Fruit fly (Drosophila melanogaster): Measurements from ENCODE around the gene CG32603.
A peak's percentile ranks its signal among the peaks of the same experiment; 100 is the strongest.

The CG32603 gene

dm6 chrX:14213509-14214154 is 29.3 kb downstream of the CG32603 start (continued):
- TF ChIP-seq MTF-1 (GFP tag; optimal IDR thresholded peaks at IDR 0.05; ENCODE audit: borderline replicate concordance) (no peak), CoRest (tag; optimal IDR thresholded peaks at IDR 0.05) (peak; percentile 50), pnt (GFP tag; optimal IDR thresholded peaks at IDR 0.05) (no peak), ap (GFP tag; IDR thresholded peaks at IDR 0.05) (no peak), CG2199 (GFP tag; IDR thresholded peaks at IDR 0.05) (no peak), Aef1 (GFP tag; IDR thresholded peaks at IDR 0.05) (no peak), CrebB (tag; optimal IDR thresholded peaks at IDR 0.05) (no peak), pfk (GFP tag; optimal IDR thresholded peaks at IDR 0.05) (no peak), CG14965 (GFP tag; optimal IDR thresholded peaks at IDR 0.05; ENCODE audit: borderline replicate concordance) (no peak), ato (GFP tag; IDR thresholded peaks at IDR 0.05; ENCODE audit: partially characterized antibody) (no peak), hkb (optimal IDR thresholded peaks at IDR 0.05) (no peak), hkb (GFP tag; IDR thresholded peaks at IDR 0.05) (peak; percentile 19; the same call in 1 of the 2 replicates), CG9437 (GFP tag; optimal IDR thresholded peaks at IDR 0.05) (peak; percentile 35), Nf-YA (GFP tag; IDR thresholded peaks at IDR 0.05) (no peak), CG8281 (tag; optimal IDR thresholded peaks at IDR 0.05) (no peak), exex (tag; optimal IDR thresholded peaks at IDR 0.05) (no peak), CG6683 (GFP tag; optimal IDR thresholded peaks at IDR 0.05) (no peak), Oaz (GFP tag; IDR thresholded peaks at IDR 0.05) (no peak), zen (tag; optimal IDR thresholded peaks at IDR 0.05) (no peak), pho (GFP tag; optimal IDR thresholded peaks at IDR 0.05) (no peak), Xrp1 (GFP tag; IDR thresholded peaks at IDR 0.05) (peak; percentile 55), CG12155 (GFP tag; optimal IDR thresholded peaks at IDR 0.05) (no peak), fd96Cb (tag; optimal IDR thresholded peaks at IDR 0.05) (peak; percentile 33), CG17568 (GFP tag; optimal IDR thresholded peaks at IDR 0.05) (peak; percentile 24), CG30020 (tag; optimal IDR thresholded peaks at IDR 0.05) (no peak), Max (GFP tag; optimal IDR thresholded peaks at IDR 0.05) (no peak), tap (tag; optimal IDR thresholded peaks at IDR 0.05) (peak; percentile 22), trh (GFP tag; optimal IDR thresholded peaks at IDR 0.05) (no peak), CG34224 (GFP tag; IDR thresholded peaks at IDR 0.05; ENCODE audit: partially characterized antibody) (no peak), Tbp (GFP tag; optimal IDR thresholded peaks at IDR 0.05) (no peak), CG7745 (tag; optimal IDR thresholded peaks at IDR 0.05) (no peak), C15 (GFP tag; IDR thresholded peaks at IDR 0.05) (no peak), CTCF (GFP tag; optimal IDR thresholded peaks at IDR 0.05) (no peak), emc (GFP tag; optimal IDR thresholded peaks at IDR 0.05) (no peak), CG14014 (GFP tag; IDR thresholded peaks at IDR 0.05) (0 out of 2 replicates have a peak, but pooled peaks have one; percentile 37), CG8388 (GFP tag; optimal IDR thresholded peaks at IDR 0.05) (peak; percentile 28), her (GFP tag; optimal IDR thresholded peaks at IDR 0.05) (no peak), CG31441 (GFP tag; IDR thresholded peaks at IDR 0.05) (peak; percentile 57), kni (GFP tag; optimal IDR thresholded peaks at IDR 0.05) (no peak), ro (GFP tag; IDR thresholded peaks at IDR 0.05) (no peak), D19B (GFP tag; optimal IDR thresholded peaks at IDR 0.05) (no peak), CG10366 (GFP tag; IDR thresholded peaks at IDR 0.05) (no peak), MBD-R2 (GFP tag; IDR thresholded peaks at IDR 0.05) (no peak), CG10147 (GFP tag; optimal IDR thresholded peaks at IDR 0.05) (no peak), NFAT (GFP tag; IDR thresholded peaks at IDR 0.05) (no peak), Gsc (GFP tag; IDR thresholded peaks at IDR 0.05) (no peak), CG4328 (GFP tag; optimal IDR thresholded peaks at IDR 0.05) (no peak), CG12659 (GFP tag; optimal IDR thresholded peaks at IDR 0.05) (peak; percentile 31), hbn (GFP tag; IDR thresholded peaks at IDR 0.05; ENCODE audit: partially characterized antibody) (no peak), Dip3 (GFP tag; optimal IDR thresholded peaks at IDR 0.05) (no peak), Scr (GFP tag; IDR thresholded peaks at IDR 0.05; ENCODE audit: partially characterized antibody) (no peak)
